Fruit fly (Drosophila melanogaster) whole organism, prepupa: ENCODE measurements around the gene CG31709.

ENCODE experiments used
- Blimp-1 ChIP-seq: fragments of 200-800 bp; sonication (Bioruptor generic); optimal IDR thresholded peaks from 3 replicates; lab custom pipeline; 2017; ENCODE audit warnings: missing biosample characterization, missing genetic modification characterization, mild to moderate bottlenecking, moderate library complexity, missing genetic modification reagents
- CG10631 ChIP-seq: fragments of 200-800 bp; sonication (Bioruptor generic); optimal IDR thresholded peaks from 2 replicates; lab custom pipeline; 2016; ENCODE audit warnings: missing biosample characterization, missing genetic modification characterization
- CG11762 ChIP-seq: fragments of 200-800 bp; sonication (Bioruptor generic); optimal IDR thresholded peaks from 3 replicates; lab custom pipeline; 2016; ENCODE audit warnings: missing biosample characterization, missing genetic modification characterization; ENCODE audit not compliant: insufficient read depth
- CG11902 ChIP-seq: fragments of 200-800 bp; sonication (Bioruptor generic); optimal IDR thresholded peaks from 3 replicates; lab custom pipeline; 2016; ENCODE audit warnings: missing biosample characterization, missing genetic modification characterization
- CG15336 ChIP-seq: fragments of 200-800 bp; sonication (Bioruptor generic); IDR thresholded peaks from 2 replicates; pipeline ENCODE4 v1.3.6; 2022; ENCODE audit warnings: missing biosample characterization, missing genetic modification characterization
- CG16779 ChIP-seq: fragments of 200-800 bp; sonication (Bioruptor generic); optimal IDR thresholded peaks from 3 replicates; lab custom pipeline; 2017; ENCODE audit warnings: missing biosample characterization, mild to moderate bottlenecking, missing genetic modification characterization
- CG32006 ChIP-seq: fragments of 200-800 bp; sonication (Bioruptor generic); optimal IDR thresholded peaks from 3 replicates; lab custom pipeline; 2017; ENCODE audit warnings: missing biosample characterization, mild to moderate bottlenecking, missing genetic modification characterization
- CG4318 ChIP-seq: fragments of 200-800 bp; sonication (Bioruptor generic); optimal IDR thresholded peaks from 3 replicates; lab custom pipeline; 2017; ENCODE audit warnings: missing biosample characterization, mild to moderate bottlenecking, missing genetic modification characterization
- CG6163 ChIP-seq: fragments of 200-800 bp; sonication (Bioruptor generic); IDR thresholded peaks from 3 replicates; pipeline ENCODE4 v1.3.6; 2022; ENCODE audit warnings: missing biosample characterization, missing genetic modification characterization
- CG6276 ChIP-seq: fragments of 200-800 bp; sonication (Bioruptor generic); optimal IDR thresholded peaks from 2 replicates; lab custom pipeline; 2017; ENCODE audit warnings: missing biosample characterization, mild to moderate bottlenecking, missing genetic modification characterization
- CG6854 ChIP-seq: fragments of 200-800 bp; sonication (Bioruptor generic); optimal IDR thresholded peaks from 2 replicates; lab custom pipeline; 2017; ENCODE audit warnings: missing biosample characterization, mild to moderate bottlenecking, missing genetic modification characterization
- CG7368 ChIP-seq: fragments of 200-800 bp; sonication (Bioruptor generic); optimal IDR thresholded peaks from 3 replicates; lab custom pipeline; 2016; ENCODE audit warnings: missing biosample characterization, missing genetic modification characterization
- CG8319 ChIP-seq: fragments of 200-800 bp; sonication (Bioruptor generic); optimal IDR thresholded peaks from 3 replicates; lab custom pipeline; 2016; ENCODE audit warnings: missing biosample characterization, missing genetic modification characterization
- CG8632 ChIP-seq: fragments of 200-800 bp; sonication (Bioruptor generic); optimal IDR thresholded peaks from 3 replicates; lab custom pipeline; 2016; ENCODE audit warnings: missing biosample characterization, missing genetic modification characterization
- CG9139 ChIP-seq: fragments of 200-800 bp; sonication (Bioruptor generic); optimal IDR thresholded peaks from 3 replicates; lab custom pipeline; 2017; ENCODE audit warnings: missing biosample characterization, mild to moderate bottlenecking, missing genetic modification characterization
- Eip75B ChIP-seq: fragments of 200-800 bp; sonication (Bioruptor generic); optimal IDR thresholded peaks from 3 replicates; lab custom pipeline; 2016; ENCODE audit warnings: missing biosample characterization, missing genetic modification characterization
- Eip93F ChIP-seq: fragments of 200-800 bp; sonication (Bioruptor generic); optimal IDR thresholded peaks from 2 replicates; lab custom pipeline; 2016; ENCODE audit warnings: missing biosample characterization, mild to moderate bottlenecking, missing genetic modification characterization
- Ets21C ChIP-seq: fragments of 200-800 bp; sonication (Bioruptor generic); optimal IDR thresholded peaks from 3 replicates; lab custom pipeline; 2016; ENCODE audit warnings: missing biosample characterization, missing genetic modification characterization
- Ets96B ChIP-seq: fragments of 200-800 bp; optimal IDR thresholded peaks from 2 replicates; lab custom pipeline; 2019; ENCODE audit warnings: missing biosample characterization, mild to moderate bottlenecking, missing genetic modification characterization, moderate library complexity
- Gug ChIP-seq: fragments of 200-800 bp; sonication (Bioruptor generic); IDR thresholded peaks from 2 replicates; pipeline ENCODE4 v1.3.6; 2022; ENCODE audit warnings: missing biosample characterization, missing genetic modification characterization
- Hr38 ChIP-seq: sonication (Bioruptor generic); optimal IDR thresholded peaks from 2 replicates; lab custom pipeline; 2016; ENCODE audit warnings: missing biosample characterization, missing genetic modification characterization
- Hr39 ChIP-seq: fragments of 200-800 bp; sonication (Bioruptor generic); optimal IDR thresholded peaks from 2 replicates; lab custom pipeline; 2016; ENCODE audit warnings: missing biosample characterization, missing genetic modification characterization
- Met ChIP-seq: fragments of 200-800 bp; sonication (Bioruptor generic); optimal IDR thresholded peaks from 3 replicates; lab custom pipeline; 2016; ENCODE audit warnings: missing biosample characterization, missing genetic modification characterization
- Smox ChIP-seq: fragments of 200-800 bp; sonication (Bioruptor generic); optimal IDR thresholded peaks from 3 replicates; lab custom pipeline; 2016; ENCODE audit warnings: missing biosample characterization, missing genetic modification characterization
- acj6 ChIP-seq: fragments of 200-800 bp; sonication (Bioruptor generic); optimal IDR thresholded peaks from 3 replicates; lab custom pipeline; 2016; ENCODE audit warnings: missing biosample characterization, missing genetic modification characterization
- cyc ChIP-seq: fragments of 200-800 bp; sonication (Bioruptor generic); optimal IDR thresholded peaks from 3 replicates; lab custom pipeline; 2016; ENCODE audit warnings: missing biosample characterization, missing genetic modification characterization
- dac ChIP-seq: fragments of 200-800 bp; sonication (Bioruptor generic); optimal IDR thresholded peaks from 2 replicates; lab custom pipeline; 2017; ENCODE audit warnings: missing biosample characterization, mild to moderate bottlenecking, missing genetic modification characterization
- eg ChIP-seq: fragments of 200-800 bp; sonication (Bioruptor generic); IDR thresholded peaks from 3 replicates; pipeline ENCODE4 v1.3.6; 2022; ENCODE audit warnings: missing biosample characterization, missing genetic modification characterization
- fd85E ChIP-seq: fragments of 200-800 bp; sonication (Bioruptor generic); optimal IDR thresholded peaks from 3 replicates; lab custom pipeline; 2016; ENCODE audit warnings: missing biosample characterization, missing genetic modification characterization
- fkh ChIP-seq: fragments of 200-800 bp; sonication (Bioruptor generic); optimal IDR thresholded peaks from 3 replicates; lab custom pipeline; 2017; ENCODE audit warnings: missing biosample characterization, mild to moderate bottlenecking, missing genetic modification characterization, moderate library complexity
- lz ChIP-seq: fragments of 200-800 bp; sonication (Bioruptor generic); optimal IDR thresholded peaks from 3 replicates; lab custom pipeline; 2016; ENCODE audit warnings: missing biosample characterization, missing genetic modification characterization
- net ChIP-seq: fragments of 200-800 bp; sonication (Bioruptor generic); optimal IDR thresholded peaks from 3 replicates; lab custom pipeline; 2016; ENCODE audit warnings: missing biosample characterization, missing genetic modification characterization
- pdm3 ChIP-seq: fragments of 200-800 bp; sonication (Bioruptor generic); optimal IDR thresholded peaks from 3 replicates; lab custom pipeline; 2016; ENCODE audit warnings: missing biosample characterization, missing genetic modification characterization
- salr ChIP-seq, 2 experiments: fragments of 200-800 bp; sonication (Bioruptor generic); optimal IDR thresholded peaks; 3 replicates each; lab custom pipeline; 2016 to 2018; ENCODE audit warnings: missing biosample characterization in 2 of 2, missing genetic modification characterization in 2 of 2, mild to moderate bottlenecking in 1 of 2
- spab ChIP-seq: fragments of 200-800 bp; sonication (Bioruptor generic); optimal IDR thresholded peaks from 2 replicates; lab custom pipeline; 2017; ENCODE audit warnings: missing biosample characterization, mild to moderate bottlenecking, missing genetic modification characterization, missing genetic modification reagents
- ss ChIP-seq, 2 experiments: fragments of 200-800 bp; sonication (Bioruptor generic); optimal IDR thresholded peaks; 2 replicates in 1 of 2; 3 replicates in 1 of 2; lab custom pipeline; 2017 to 2018; ENCODE audit warnings: mild to moderate bottlenecking in 2 of 2, missing biosample characterization in 2 of 2, missing genetic modification characterization in 2 of 2, moderate library complexity in 1 of 2
- svp ChIP-seq: fragments of 200-800 bp; sonication (Bioruptor generic); peaks from one replicate; lab custom pipeline; 2016; ENCODE audit warnings: missing biosample characterization, missing genetic modification characterization
- topi ChIP-seq: fragments of 200-800 bp; sonication (Bioruptor generic); optimal IDR thresholded peaks from 3 replicates; lab custom pipeline; 2016; ENCODE audit warnings: missing biosample characterization, missing genetic modification characterization
- vri ChIP-seq: fragments of 200-800 bp; sonication (Bioruptor generic); optimal IDR thresholded peaks from 3 replicates; lab custom pipeline; 2016; ENCODE audit warnings: missing biosample characterization, mild to moderate bottlenecking, missing genetic modification characterization

CG31709 gene

DNA sequence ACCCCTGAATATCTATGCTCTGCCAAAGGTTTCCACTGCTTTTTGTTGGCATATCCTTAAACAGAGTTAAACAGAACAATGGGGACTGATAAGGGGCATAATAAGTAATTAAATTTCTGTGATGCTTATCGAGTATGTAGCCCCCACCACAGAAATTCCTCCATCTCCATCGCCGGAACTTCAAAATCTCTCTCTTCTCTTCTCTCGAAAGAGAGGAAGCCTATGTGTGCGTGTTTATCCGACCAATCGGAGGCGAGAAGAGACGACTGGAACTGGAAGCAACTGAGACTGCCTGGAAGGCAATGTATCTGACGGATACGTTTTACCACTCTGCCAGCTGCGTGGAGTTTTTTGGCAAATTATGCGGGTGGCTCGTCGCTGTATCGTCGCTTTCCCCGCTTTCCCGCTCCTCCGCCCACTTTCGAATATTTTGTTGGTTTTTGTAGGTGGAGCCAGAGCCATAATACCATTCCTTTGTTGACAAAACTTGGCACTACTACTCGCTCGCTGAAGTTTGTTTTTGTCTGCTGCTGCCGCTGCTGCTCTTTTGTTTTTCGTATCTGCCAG, 28.6 kb upstream of the CG31709 start, which contains the start of gene gcm2:
Gene gcm2 (plus strand): TSS at position 566 of the 567 bp plus-strand sequence.
- TF ChIP-seq CG16779 (tag; lab: Kevin White, UChicago), result no peak
- TF ChIP-seq CG15336 (GFP tag; lab: Robert Waterston, UW), result no peak
- no peak for TF ChIP-seq CG7368

DNA sequence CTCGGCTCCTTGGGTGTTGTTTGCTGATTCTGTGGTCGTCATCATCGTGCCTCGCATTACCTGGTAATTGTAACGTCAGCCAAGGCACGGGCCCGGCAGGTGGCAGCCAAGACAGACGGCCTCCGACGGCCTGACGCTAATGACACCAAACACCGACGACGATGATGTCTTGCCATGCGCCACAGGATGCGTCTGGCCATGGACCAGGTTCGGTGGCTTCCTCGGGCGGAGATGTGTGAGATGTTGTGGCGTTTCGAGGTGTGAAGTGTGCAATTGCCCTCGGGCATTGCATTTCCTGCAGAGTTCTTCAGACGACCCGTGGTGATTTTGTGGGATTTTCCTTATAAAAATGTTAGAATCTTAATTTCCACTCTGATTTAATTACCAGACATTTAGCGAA, 22.7 kb upstream of the CG31709 start:
- TF ChIP-seq Blimp-1 (GFP tag; lab: Kevin White, UChicago), result no peak
- no peak for TF ChIP-seq net (GFP tag; lab: Kevin White, UChicago)
- TF ChIP-seq vri (GFP tag; lab: Kevin White, UChicago), result no peak
- TF ChIP-seq CG32006, result no peak
- TF ChIP-seq salr (GFP tag; optimal IDR thresholded peaks at IDR 0.05; lab: Kevin White, UChicago), result no peak
- TF ChIP-seq CG6163 (GFP tag; lab: Robert Waterston, UW), result no peak
- no peak for TF ChIP-seq ss (GFP tag; optimal IDR thresholded peaks at IDR 0.05; lab: Kevin White, UChicago)
- no peak for TF ChIP-seq Met
- no peak for TF ChIP-seq CG4318 (GFP tag; lab: Kevin White, UChicago)
- TF ChIP-seq pdm3 (GFP tag; lab: Kevin White, UChicago), result no peak
- TF ChIP-seq CG10631 (GFP tag; lab: Kevin White, UChicago), result no peak
- no peak for TF ChIP-seq svp (GFP tag; lab: Kevin White, UChicago)
- TF ChIP-seq Eip75B, result no peak
- no peak for TF ChIP-seq acj6 (GFP tag; lab: Kevin White, UChicago)

DNA sequence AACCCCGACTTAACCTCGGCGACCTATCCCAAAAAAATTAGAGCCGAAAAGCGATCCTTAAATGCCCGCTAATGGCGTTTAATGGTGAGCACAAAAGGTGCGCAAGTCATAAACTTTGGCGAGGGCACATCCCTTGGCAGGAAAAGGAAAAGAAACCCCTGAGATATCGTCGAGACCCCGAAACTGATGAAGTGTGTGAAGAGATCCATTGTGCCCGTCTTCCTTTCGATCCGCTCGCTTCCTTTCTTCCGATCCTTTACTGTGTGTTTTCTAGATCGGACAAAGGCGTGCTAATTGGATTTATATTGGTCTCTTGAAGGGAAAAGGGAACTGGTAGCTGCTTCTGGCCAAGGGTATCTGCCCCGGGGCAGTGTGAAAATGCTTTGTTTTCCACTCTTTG, 21.8 kb upstream of the CG31709 start:
- TF ChIP-seq Smox (GFP tag; lab: Kevin White, UChicago), result no peak
- TF ChIP-seq svp (GFP tag; lab: Kevin White, UChicago), result no peak
- no peak for TF ChIP-seq fd85E (GFP tag; lab: Kevin White, UChicago)
- no peak for TF ChIP-seq Hr38 (GFP tag; lab: Kevin White, UChicago)
- no peak for TF ChIP-seq CG9139 (GFP tag; lab: Kevin White, UChicago)
- TF ChIP-seq topi (GFP tag; lab: Kevin White, UChicago), result no peak
- TF ChIP-seq cyc (GFP tag; lab: Kevin White, UChicago), result no peak
- no peak for TF ChIP-seq ss (GFP tag; optimal IDR thresholded peaks at IDR 0.05; lab: Kevin White, UChicago)
- TF ChIP-seq CG32006, result no peak
- TF ChIP-seq CG6163 (GFP tag; lab: Robert Waterston, UW), result no peak
- TF ChIP-seq spab (GFP tag; lab: Kevin White, UChicago), result no peak
- TF ChIP-seq lz (GFP tag; lab: Kevin White, UChicago), result no peak
- TF ChIP-seq CG8632 (GFP tag; lab: Kevin White, UChicago), result no peak
- TF ChIP-seq CG7368, result no peak
- TF ChIP-seq CG6854 (GFP tag; lab: Kevin White, UChicago), result no peak
- TF ChIP-seq Eip93F (GFP tag; lab: Kevin White, UChicago), result no peak
- TF ChIP-seq CG11902 (GFP tag; lab: Kevin White, UChicago), result no peak
- no peak for TF ChIP-seq CG11762 (GFP tag; lab: Kevin White, UChicago)
- TF ChIP-seq CG8319 (GFP tag; lab: Kevin White, UChicago), result no peak

dm6 chr2L:9600772-9601171, 21.3 kb upstream of the CG31709 start, which contains the start of gene CG4382:
CG4382 (minus strand) TSS chr2L:9600872.
- TF ChIP-seq Hr39 (GFP tag; lab: Kevin White, UChicago) (no peak), dac (no peak), CG6276 (no peak), Ets96B (tag; lab: Kevin White, UChicago) (no peak), fkh (no peak), CG9139 (GFP tag; lab: Kevin White, UChicago) (no peak), CG10631 (GFP tag; lab: Kevin White, UChicago) (no peak), Eip93F (GFP tag; lab: Kevin White, UChicago) (no peak), cyc (GFP tag; lab: Kevin White, UChicago) (no peak), Hr38 (GFP tag; lab: Kevin White, UChicago) (no peak), fd85E (GFP tag; lab: Kevin White, UChicago) (no peak), CG6854 (GFP tag; lab: Kevin White, UChicago) (no peak), Ets21C (GFP tag; lab: Kevin White, UChicago) (no peak), net (GFP tag; lab: Kevin White, UChicago) (no peak), eg (GFP tag; lab: Robert Waterston, UW) (no peak), Met (no peak), Blimp-1 (GFP tag; lab: Kevin White, UChicago) (no peak), Gug (no peak), CG4318 (GFP tag; lab: Kevin White, UChicago) (no peak)
